Fruit fly (Drosophila melanogaster) whole organism, embryonic: ENCODE results near the gene CG42538.
A peak's percentile ranks its signal among the peaks of the same experiment; 100 is the strongest.

ENCODE experiments used
- Atf3 ChIP-seq: fragments of 200-800 bp; sonication (Bioruptor generic); optimal IDR thresholded peaks from 3 replicates; lab custom pipeline; 2016; ENCODE audit warnings: missing biosample characterization, missing genetic modification characterization
- CG10267 ChIP-seq: fragments of 200-800 bp; sonication (Bioruptor generic); optimal IDR thresholded peaks from 2 replicates; lab custom pipeline; 2018; ENCODE audit warnings: missing biosample characterization, mild to moderate bottlenecking, missing genetic modification characterization, moderate library complexity
- CG10543 ChIP-seq: fragments of 200-800 bp; sonication (Bioruptor generic); optimal IDR thresholded peaks from 3 replicates; lab custom pipeline; 2017; ENCODE audit warnings: missing biosample characterization, mild to moderate bottlenecking, missing genetic modification characterization, moderate library complexity
- CG1233 ChIP-seq: fragments of 200-800 bp; sonication (Bioruptor generic); optimal IDR thresholded peaks from 4 replicates; lab custom pipeline; 2018; ENCODE audit warnings: missing biosample characterization, mild to moderate bottlenecking, missing genetic modification characterization
- CG12769 ChIP-seq: fragments of 200-800 bp; sonication (Bioruptor generic); optimal IDR thresholded peaks from 2 replicates; lab custom pipeline; 2019; ENCODE audit warnings: missing biosample characterization, mild to moderate bottlenecking, missing genetic modification characterization, moderate library complexity
- CG14710 ChIP-seq: fragments of 200-800 bp; sonication (Bioruptor generic); optimal IDR thresholded peaks from 3 replicates; lab custom pipeline; 2019; ENCODE audit warnings: missing biosample characterization, mild to moderate bottlenecking, missing genetic modification characterization, moderate library complexity
- CG16815 ChIP-seq: fragments of 200-800 bp; sonication (Bioruptor generic); optimal IDR thresholded peaks from 3 replicates; lab custom pipeline; 2017; ENCODE audit warnings: missing biosample characterization, mild to moderate bottlenecking, missing genetic modification characterization
- CG16863 ChIP-seq: fragments of 200-800 bp; sonication (Bioruptor generic); optimal IDR thresholded peaks from 3 replicates; lab custom pipeline; 2016; ENCODE audit warnings: missing biosample characterization, missing genetic modification characterization
- CG17361 ChIP-seq: fragments of 200-800 bp; sonication (Bioruptor generic); IDR thresholded peaks from 3 replicates; pipeline ENCODE4 v1.3.6; 2022; ENCODE audit warnings: missing biosample characterization, missing genetic modification characterization
- CG17385 ChIP-seq: fragments of 200-800 bp; sonication (Bioruptor generic); optimal IDR thresholded peaks from 3 replicates; lab custom pipeline; 2018; ENCODE audit warnings: missing biosample characterization, mild to moderate bottlenecking, missing genetic modification characterization
- CG18262 ChIP-seq: fragments of 200-800 bp; optimal IDR thresholded peaks from 3 replicates; lab custom pipeline; 2019; ENCODE audit warnings: missing biosample characterization, mild to moderate bottlenecking, missing genetic modification characterization, moderate library complexity
- CG18619 ChIP-seq: fragments of 200-800 bp; sonication (Bioruptor generic); optimal IDR thresholded peaks from 3 replicates; lab custom pipeline; 2017; ENCODE audit warnings: missing biosample characterization, mild to moderate bottlenecking, missing genetic modification characterization
- CG2116 ChIP-seq: fragments of 200-800 bp; sonication (Bioruptor generic); optimal IDR thresholded peaks from 3 replicates; lab custom pipeline; 2018; ENCODE audit warnings: missing biosample characterization, mild to moderate bottlenecking, missing genetic modification characterization
- CG2712 ChIP-seq: fragments of 200-800 bp; optimal IDR thresholded peaks from 3 replicates; lab custom pipeline; 2019; ENCODE audit warnings: missing biosample characterization, mild to moderate bottlenecking, missing genetic modification characterization, moderate library complexity
- CG33213 ChIP-seq: fragments of 200-800 bp; sonication (Bioruptor generic); optimal IDR thresholded peaks from 3 replicates; lab custom pipeline; 2016; ENCODE audit warnings: missing biosample characterization, missing genetic modification characterization
- CG3995 ChIP-seq: fragments of 200-800 bp; sonication (Bioruptor generic); optimal IDR thresholded peaks from 3 replicates; lab custom pipeline; 2016; ENCODE audit warnings: missing biosample characterization, missing genetic modification characterization
- CG4617 ChIP-seq: fragments of 200-800 bp; sonication (Bioruptor generic); optimal IDR thresholded peaks from 3 replicates; lab custom pipeline; 2016; ENCODE audit warnings: missing biosample characterization, missing genetic modification characterization, borderline replicate concordance
- CG6175 ChIP-seq: fragments of 200-800 bp; sonication (Bioruptor generic); IDR thresholded peaks from 3 replicates; pipeline ENCODE4 v1.3.6; 2022; ENCODE audit warnings: missing biosample characterization, missing genetic modification characterization
- CG6654 ChIP-seq: fragments of 200-800 bp; sonication (Bioruptor generic); optimal IDR thresholded peaks from 2 replicates; lab custom pipeline; 2017; ENCODE audit warnings: missing biosample characterization, mild to moderate bottlenecking, missing genetic modification characterization
- CG7745 ChIP-seq: fragments of 200-800 bp; sonication (Bioruptor generic); optimal IDR thresholded peaks from 2 replicates; lab custom pipeline; 2018; ENCODE audit warnings: missing biosample characterization, mild to moderate bottlenecking, missing genetic modification characterization, moderate library complexity
- CG9215 ChIP-seq: fragments of 200-800 bp; sonication (Bioruptor generic); IDR thresholded peaks from 2 replicates; pipeline ENCODE4 v1.3.6; 2022; ENCODE audit warnings: missing biosample characterization, missing genetic modification characterization
- CG9797 ChIP-seq: fragments of 200-800 bp; sonication (Bioruptor generic); optimal IDR thresholded peaks from 3 replicates; lab custom pipeline; 2018; ENCODE audit warnings: missing biosample characterization, mild to moderate bottlenecking, missing genetic modification characterization
- CkIIα-i1 ChIP-seq: fragments of 200-800 bp; sonication (Bioruptor generic); IDR thresholded peaks from 2 replicates; pipeline ENCODE4 v1.3.6; 2022; ENCODE audit warnings: missing biosample characterization, missing genetic modification characterization
- CrebB ChIP-seq: fragments of 200-800 bp; sonication (Bioruptor generic); optimal IDR thresholded peaks from 3 replicates; lab custom pipeline; 2018; ENCODE audit warnings: missing biosample characterization, mild to moderate bottlenecking, missing genetic modification characterization
- Gsc ChIP-seq: fragments of 200-800 bp; sonication (Bioruptor generic); IDR thresholded peaks from 2 replicates; pipeline ENCODE4 v1.3.6; 2022; ENCODE audit warnings: missing biosample characterization, missing genetic modification characterization
- Hey ChIP-seq: fragments of 200-800 bp; sonication (Bioruptor generic); optimal IDR thresholded peaks from 3 replicates; lab custom pipeline; 2018; ENCODE audit warnings: missing biosample characterization, mild to moderate bottlenecking, missing genetic modification characterization
- Hr3 ChIP-seq: fragments of 200-800 bp; sonication (Bioruptor generic); optimal IDR thresholded peaks from 3 replicates; lab custom pipeline; 2016; ENCODE audit warnings: missing biosample characterization, missing genetic modification characterization
- Med ChIP-seq: fragments of 200-800 bp; sonication (Bioruptor generic); peaks from one replicate; lab custom pipeline; 2016; ENCODE audit warnings: missing biosample characterization, missing genetic modification characterization, mild to moderate bottlenecking, inconsistent platforms, moderate library complexity
- Nf-YC ChIP-seq: fragments of 200-800 bp; optimal IDR thresholded peaks from 3 replicates; lab custom pipeline; 2019; ENCODE audit warnings: missing biosample characterization, mild to moderate bottlenecking, missing genetic modification characterization, moderate library complexity
- Sry-δ ChIP-seq: fragments of 200-800 bp; sonication (Bioruptor generic); optimal IDR thresholded peaks from 2 replicates; lab custom pipeline; 2016; ENCODE audit warnings: missing biosample characterization, missing genetic modification characterization
- Stat92E ChIP-seq, 3 experiments: fragments of >200 bp in 2 of 3; fragments of 200-800 bp in 1 of 3; sonication (Bioruptor generic) in 1 of 3; optimal IDR thresholded peaks; 2 replicates each; lab custom pipeline; 2017 to 2019; ENCODE audit warnings: missing biosample characterization in 3 of 3, missing genetic modification characterization in 3 of 3, mild to moderate bottlenecking in 1 of 3, moderate library complexity in 1 of 3
- Usf ChIP-seq: fragments of 200-800 bp; sonication (Bioruptor generic); optimal IDR thresholded peaks from 2 replicates; lab custom pipeline; 2017; ENCODE audit warnings: missing genotype, missing biosample characterization, missing genetic modification characterization
- aop ChIP-seq: fragments of 200-800 bp; sonication (Bioruptor generic); IDR thresholded peaks from 2 replicates; pipeline ENCODE4 v1.3.6; 2022; ENCODE audit warnings: missing biosample characterization, missing genetic modification characterization
- ase ChIP-seq: fragments of 200-800 bp; sonication (Bioruptor generic); IDR thresholded peaks from 3 replicates; pipeline ENCODE4 v1.3.6; 2022; ENCODE audit warnings: missing biosample characterization, missing genetic modification characterization
- br ChIP-seq: fragments of >200 bp; optimal IDR thresholded peaks from 2 replicates; lab custom pipeline; 2017
- cas ChIP-seq: fragments of 200-800 bp; sonication (Bioruptor generic); IDR thresholded peaks from 2 replicates; pipeline ENCODE4 v1.3.6; 2022; ENCODE audit warnings: missing biosample characterization, missing genetic modification characterization
- chif ChIP-seq, 2 experiments: fragments of 200-800 bp; sonication (Bioruptor generic); optimal IDR thresholded peaks; 3 replicates each; lab custom pipeline; 2016; ENCODE audit warnings: missing biosample characterization in 2 of 2, missing genetic modification characterization in 2 of 2
- chinmo ChIP-seq: fragments of 200-800 bp; sonication (Bioruptor generic); IDR thresholded peaks from 4 replicates; pipeline ENCODE4 v1.3.6; 2022; ENCODE audit warnings: missing biosample characterization, missing genetic modification characterization; ENCODE audit not compliant: partially characterized antibody
- ci ChIP-seq: fragments of 200-800 bp; sonication (Bioruptor generic); IDR thresholded peaks from 3 replicates; pipeline ENCODE4 v1.3.6; 2022; ENCODE audit warnings: missing biosample characterization, missing genetic modification characterization
- cwo ChIP-seq: fragments of 200-800 bp; sonication (Bioruptor generic); optimal IDR thresholded peaks from 3 replicates; lab custom pipeline; 2017; ENCODE audit warnings: missing biosample characterization, missing genetic modification characterization, mild to moderate bottlenecking, moderate library complexity, missing genetic modification reagents
- jing ChIP-seq: fragments of 200-800 bp; sonication (Bioruptor generic); optimal IDR thresholded peaks from 2 replicates; lab custom pipeline; 2018; ENCODE audit warnings: missing biosample characterization, mild to moderate bottlenecking, missing genetic modification characterization
- lov ChIP-seq, 2 experiments: fragments of 200-800 bp in 1 of 2; fragments of >200 bp in 1 of 2; sonication (Bioruptor generic) in 1 of 2; IDR thresholded peaks in 1 of 2; optimal IDR thresholded peaks in 1 of 2; 2 replicates in 1 of 2; 3 replicates in 1 of 2; pipeline versions ENCODE4 v1.3.6 to Lab custom; 2017 to 2022; ENCODE audit warnings: missing biosample characterization in 1 of 2, missing genetic modification characterization in 1 of 2
- prd ChIP-seq, 3 experiments: fragments of >200 bp in 2 of 3; fragments of 200-800 bp in 1 of 3; sonication (Bioruptor generic) in 1 of 3; optimal IDR thresholded peaks in 2 of 3; IDR thresholded peaks in 1 of 3; 2 replicates in 2 of 3; 3 replicates in 1 of 3; pipeline versions ENCODE4 v1.3.6 to Lab custom; 2017 to 2022; ENCODE audit warnings: missing biosample characterization in 1 of 3, missing genetic modification characterization in 1 of 3
- tio ChIP-seq: fragments of 200-800 bp; sonication (Bioruptor generic); optimal IDR thresholded peaks from 2 replicates; lab custom pipeline; 2017; ENCODE audit warnings: missing biosample characterization, missing genetic modification characterization, inconsistent platforms
- tll ChIP-seq, 2 experiments: fragments of 200-800 bp in 1 of 2; fragments of >200 bp in 1 of 2; sonication (Bioruptor generic) in 1 of 2; optimal IDR thresholded peaks; 2 replicates each; lab custom pipeline; 2017 to 2019; ENCODE audit warnings: missing biosample characterization in 2 of 2, missing genetic modification characterization in 2 of 2, mild to moderate bottlenecking in 1 of 2, moderate library complexity in 1 of 2
- tup ChIP-seq: fragments of 200-800 bp; sonication (Bioruptor generic); optimal IDR thresholded peaks from 2 replicates; lab custom pipeline; 2016; ENCODE audit warnings: missing biosample characterization, mild to moderate bottlenecking, missing genetic modification characterization, moderate library complexity
- usp ChIP-seq: fragments of >200 bp; optimal IDR thresholded peaks from 2 replicates; lab custom pipeline; 2017; ENCODE audit warnings: missing biosample characterization, missing genetic modification characterization
- vvl ChIP-seq: fragments of 200-800 bp; sonication (Bioruptor generic); IDR thresholded peaks from 2 replicates; pipeline ENCODE4 v1.3.6; 2022; ENCODE audit warnings: missing biosample characterization, missing genetic modification characterization
- wek ChIP-seq: fragments of 200-800 bp; sonication (Bioruptor generic); optimal IDR thresholded peaks from 3 replicates; lab custom pipeline; 2018; ENCODE audit warnings: missing biosample characterization, mild to moderate bottlenecking, missing genetic modification characterization, moderate library complexity

The CG42538 gene

DNA sequence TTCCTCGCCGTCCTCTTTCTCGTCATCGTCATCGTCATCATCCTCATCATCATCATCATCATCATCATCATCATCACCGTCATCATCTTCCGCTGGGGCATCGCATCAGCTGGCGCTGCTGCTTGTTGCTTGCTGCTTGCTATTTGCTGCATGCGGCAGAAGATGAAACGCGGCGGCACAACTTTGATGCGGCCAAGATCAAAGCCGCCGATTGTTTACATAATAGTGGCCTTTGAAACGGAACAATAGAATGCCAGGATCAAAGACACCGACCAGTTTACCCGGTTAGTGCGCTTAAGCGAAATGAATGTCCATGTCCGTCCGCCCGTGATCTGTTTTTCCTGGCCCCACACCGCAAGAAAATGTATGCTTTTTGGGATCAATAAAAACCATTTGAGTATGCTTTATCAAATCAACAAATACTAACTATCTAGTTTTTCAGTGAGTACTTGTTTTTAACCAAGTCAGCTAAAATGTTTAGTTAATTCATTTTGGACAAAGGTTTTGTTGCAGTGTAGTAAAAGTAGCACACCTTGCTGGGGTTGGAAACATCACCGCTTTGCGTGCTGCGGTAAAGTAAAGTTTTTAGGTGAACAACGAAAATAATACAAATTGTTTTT lies 13.2 kb upstream of the CG42538 start (continued):
- TF ChIP-seq chif (GFP tag; optimal IDR thresholded peaks at IDR 0.05; lab: Kevin White, UChicago) = peak; percentile 35 to 82
- TF ChIP-seq Med (GFP tag; lab: Kevin White, UChicago) = peak; percentile 80
- peak; percentile 73 for TF ChIP-seq ci (GFP tag; lab: Robert Waterston, UW)
- peak; percentile 70 for TF ChIP-seq CG17361
- peak; percentile 1 for TF ChIP-seq CG33213 (GFP tag; lab: Kevin White, UChicago)
- TF ChIP-seq jing (GFP tag; lab: Kevin White, UChicago) = peak; percentile 34
- peak; percentile 72 for TF ChIP-seq vvl (GFP tag; lab: Robert Waterston, UW)
- no peak for TF ChIP-seq br
- no peak for TF ChIP-seq Hey (tag; lab: Kevin White, UChicago)
- TF ChIP-seq CG10543 = no peak
- TF ChIP-seq lov (optimal IDR thresholded peaks at IDR 0.05; lab: Kevin White, UChicago) = no peak
- TF ChIP-seq lov (GFP tag; IDR thresholded peaks at IDR 0.05; lab: Robert Waterston, UW) = peak; percentile 73; the same call in 1 of the 3 replicates
- peak; percentile 44 for TF ChIP-seq Atf3 (GFP tag; lab: Kevin White, UChicago)
- TF ChIP-seq CG12769 (tag; lab: Kevin White, UChicago) = peak; percentile 17
- TF ChIP-seq CG7745 (tag; lab: Kevin White, UChicago) = no peak
- TF ChIP-seq Stat92E (GFP tag; optimal IDR thresholded peaks at IDR 0.05; lab: Kevin White, UChicago) = no peak
- TF ChIP-seq CG2116 (GFP tag; lab: Kevin White, UChicago) = peak; percentile 12
- no peak for TF ChIP-seq aop (GFP tag; lab: Robert Waterston, UW)
- TF ChIP-seq CG16815 (GFP tag; lab: Kevin White, UChicago) = peak; percentile 66
- peak; percentile 33; the same call in 1 of the 3 replicates for TF ChIP-seq ase (GFP tag; lab: Robert Waterston, UW)
- no peak for TF ChIP-seq CG9215 (GFP tag; lab: Robert Waterston, UW)
- no peak for TF ChIP-seq chinmo (GFP tag; lab: Robert Waterston, UW)
- TF ChIP-seq CG9797 (GFP tag; lab: Kevin White, UChicago) = no peak
- TF ChIP-seq CG1233 (GFP tag; lab: Kevin White, UChicago) = peak; percentile 47
- peak; percentile 41 for TF ChIP-seq CG16863 (GFP tag; lab: Kevin White, UChicago)
- no peak for TF ChIP-seq prd (optimal IDR thresholded peaks at IDR 0.05; lab: Kevin White, UChicago)
- TF ChIP-seq prd (GFP tag; IDR thresholded peaks at IDR 0.05; lab: Robert Waterston, UW) = peak; percentile 87
- peak; percentile 73 for TF ChIP-seq CG10267 (tag; lab: Kevin White, UChicago)
- TF ChIP-seq CkIIα-i1 (GFP tag; lab: Robert Waterston, UW) = no peak
- peak; percentile 6 for TF ChIP-seq CG17385 (GFP tag; lab: Kevin White, UChicago)
- peak; percentile 50 for TF ChIP-seq tio (GFP tag; lab: Kevin White, UChicago)
- TF ChIP-seq CG14710 (tag; lab: Kevin White, UChicago) = peak; percentile 82
- TF ChIP-seq usp = no peak
- peak; percentile 20 for TF ChIP-seq CG4617 (GFP tag; lab: Kevin White, UChicago)
- peak in 1 of 2 experiments; percentile 31 for TF ChIP-seq tll (GFP tag; optimal IDR thresholded peaks at IDR 0.05; lab: Kevin White, UChicago)
- TF ChIP-seq CG2712 (tag; lab: Kevin White, UChicago) = peak; percentile 86
- no peak for TF ChIP-seq CG6654 (GFP tag; lab: Kevin White, UChicago)
- TF ChIP-seq CG3995 (GFP tag; lab: Kevin White, UChicago) = no peak
- no peak for TF ChIP-seq CG6175
- TF ChIP-seq Nf-YC (tag; lab: Kevin White, UChicago) = no peak
- TF ChIP-seq tup = no peak
- TF ChIP-seq Usf (GFP tag; lab: Kevin White, UChicago) = no peak
- TF ChIP-seq CG18619 = peak; percentile 12
- no peak for TF ChIP-seq CrebB (tag; lab: Kevin White, UChicago)
- TF ChIP-seq wek (GFP tag; lab: Kevin White, UChicago) = no peak
- peak; percentile 21 for TF ChIP-seq Hr3 (GFP tag; lab: Kevin White, UChicago)
- TF ChIP-seq cas (GFP tag; lab: Robert Waterston, UW) = no peak
- peak; percentile 76 for TF ChIP-seq CG18262 (tag; lab: Kevin White, UChicago)
- TF ChIP-seq Gsc (GFP tag; lab: Robert Waterston, UW) = peak; percentile 32; the same call in 1 of the 2 replicates
- no peak for TF ChIP-seq cwo
- no peak for TF ChIP-seq Sry-δ
